Worm (Caenorhabditis elegans): Measurements from ENCODE around the gene B0348.2.

- no peak for TF ChIP-seq lin-15B (tag; optimal IDR thresholded peaks at IDR 0.05)
- no peak for TF ChIP-seq unc-62 (GFP tag; optimal IDR thresholded peaks at IDR 0.05)
- TF ChIP-seq egl-27 (tag; optimal IDR thresholded peaks at IDR 0.05), result no peak
- no peak for TF ChIP-seq aly-2 (tag; optimal IDR thresholded peaks at IDR 0.05)
- no peak for TF ChIP-seq ZK546.5 (tag; optimal IDR thresholded peaks at IDR 0.05)
- no peak for TF ChIP-seq nhr-237 (tag; optimal IDR thresholded peaks at IDR 0.05)
- no peak for TF ChIP-seq zag-1 (tag; optimal IDR thresholded peaks at IDR 0.05)
Observed at ce11 chrV:20518-20917, 24.6 kb upstream of the B0348.2 start, which contains the start of gene egl-8.

All from whole organism, L3 larva.